Fruit fly (Drosophila melanogaster) S2 (cell line): Measurements from ENCODE around the gene CG11555.

Experiments
- CG8478 ChIP-seq: fragments of >200 bp; optimal IDR thresholded peaks from 2 replicates; lab custom pipeline; 2018
- CTCF ChIP-seq, 2 experiments: fragments of >200 bp; optimal IDR thresholded peaks; 2 replicates each; lab custom pipeline; 2018

DNA sequence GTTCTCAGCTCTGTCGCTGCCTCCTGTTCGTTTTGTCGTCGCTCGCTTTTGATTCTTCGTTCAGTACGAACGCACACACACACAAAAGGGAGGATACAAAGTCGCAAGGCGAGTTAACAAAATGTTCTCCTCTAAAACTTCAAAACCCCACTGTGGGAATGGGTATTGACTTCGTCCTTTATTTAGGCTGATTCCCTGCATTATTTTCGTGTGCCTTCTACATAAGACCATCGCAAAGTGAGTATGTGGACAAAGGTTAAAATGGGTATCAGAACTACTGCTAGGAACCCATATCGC lies 48.3 kb upstream of the CG11555 start:
- TF ChIP-seq CG8478 (no peak), CTCF (optimal IDR thresholded peaks at IDR 0.05; lab: Kevin White, UChicago) (no peak)
